Worm (Caenorhabditis elegans) whole organism, midembryonic: ENCODE data around the gene thoc-2.
A peak's percentile ranks its signal among the peaks of the same experiment; 100 is the strongest.

Experiments used
- T22C8.4 ChIP-seq: fragments of 200-800 bp; sonication (Bioruptor generic); IDR thresholded peaks from 2 replicates; pipeline ENCODE4 v1.3.6; 2022; ENCODE audit warnings: missing genetic modification characterization, missing compliant biosample characterization
- cog-1 ChIP-seq: sonication (generic microtip); optimal IDR thresholded peaks from 2 replicates; lab custom pipeline; 2016; ENCODE audit warnings: missing genetic modification characterization, missing compliant biosample characterization
- flt-1 ChIP-seq: fragments of 200-800 bp; sonication (Bioruptor generic); IDR thresholded peaks from 2 replicates; pipeline ENCODE4 v1.3.6; 2022; ENCODE audit warnings: missing genetic modification characterization, missing compliant biosample characterization
- klf-2 ChIP-seq: fragments of 200-800 bp; sonication (Bioruptor generic); conservative IDR thresholded peaks from 2 replicates; pipeline ENCODE4 v1.3.6; 2022; ENCODE audit warnings: missing genetic modification reagents, missing genetic modification characterization, missing compliant biosample characterization
- med-1 ChIP-seq: sonication (generic microtip); optimal IDR thresholded peaks from 2 replicates; lab custom pipeline; 2017; ENCODE audit warnings: missing genetic modification characterization, mild to moderate bottlenecking, missing compliant biosample characterization, antibody characterized with exemption, missing genetic modification reagents; ENCODE audit not compliant: insufficient read depth
- ref-1 ChIP-seq: fragments of 200-800 bp; sonication (Bioruptor generic); conservative IDR thresholded peaks from 2 replicates; pipeline ENCODE4 v1.3.6; 2022; ENCODE audit warnings: missing genetic modification reagents, missing genetic modification characterization, missing compliant biosample characterization
- tab-1 ChIP-seq: fragments of 200-800 bp; sonication (Bioruptor generic); IDR thresholded peaks from 2 replicates; pipeline ENCODE4 v1.3.6; 2022; ENCODE audit warnings: missing genetic modification characterization, missing compliant biosample characterization
- ztf-23 ChIP-seq: fragments of 200-800 bp; sonication (Bioruptor generic); IDR thresholded peaks from 2 replicates; pipeline ENCODE4 v1.3.6; 2022; ENCODE audit warnings: missing genetic modification reagents, missing genetic modification characterization, missing compliant biosample characterization
- ztf-29 ChIP-seq: fragments of 200-800 bp; sonication (Bioruptor generic); IDR thresholded peaks from 2 replicates; pipeline ENCODE4 v1.3.6; 2022; ENCODE audit warnings: missing genetic modification reagents, missing genetic modification characterization, missing compliant biosample characterization

The thoc-2 gene

ce11 chrIII:6360114-6360513 is 7.7 kb upstream of the thoc-2 start:
- TF ChIP-seq klf-2 (GFP tag; lab: Robert Waterston, UW) (no peak), ref-1 (no peak), tab-1 (no peak), ztf-23 (no peak), ztf-29 (GFP tag; lab: Robert Waterston, UW) (no peak), cog-1 (no peak), flt-1 (GFP tag; lab: Robert Waterston, UW) (no peak), T22C8.4 (GFP tag; lab: Robert Waterston, UW) (no peak), med-1 (GFP tag; lab: Kevin White, UChicago) (no peak)

DNA sequence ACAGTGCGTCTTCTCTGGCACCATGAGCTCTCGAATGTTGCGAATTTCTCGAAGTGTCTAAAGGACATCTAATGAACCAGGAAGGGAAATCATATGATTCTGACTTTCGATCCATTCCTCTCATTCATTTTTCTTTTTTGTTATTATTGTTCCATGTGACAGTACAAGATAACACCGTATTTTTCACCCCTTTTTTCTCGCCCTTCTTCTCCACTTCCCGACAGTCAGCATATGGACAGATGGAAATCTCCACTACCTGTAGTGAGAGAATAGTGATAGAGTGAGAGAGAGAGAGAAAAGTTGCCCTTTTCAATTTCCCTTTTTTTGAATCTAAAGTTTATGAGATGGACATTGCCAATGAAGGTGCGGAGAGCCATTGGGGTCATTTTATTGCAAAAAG is 7.0 kb upstream of the thoc-2 start:
- no peak for TF ChIP-seq T22C8.4 (GFP tag; lab: Robert Waterston, UW)
- no peak for TF ChIP-seq ztf-29 (GFP tag; lab: Robert Waterston, UW)
- TF ChIP-seq tab-1: no peak
- TF ChIP-seq cog-1: no peak

DNA sequence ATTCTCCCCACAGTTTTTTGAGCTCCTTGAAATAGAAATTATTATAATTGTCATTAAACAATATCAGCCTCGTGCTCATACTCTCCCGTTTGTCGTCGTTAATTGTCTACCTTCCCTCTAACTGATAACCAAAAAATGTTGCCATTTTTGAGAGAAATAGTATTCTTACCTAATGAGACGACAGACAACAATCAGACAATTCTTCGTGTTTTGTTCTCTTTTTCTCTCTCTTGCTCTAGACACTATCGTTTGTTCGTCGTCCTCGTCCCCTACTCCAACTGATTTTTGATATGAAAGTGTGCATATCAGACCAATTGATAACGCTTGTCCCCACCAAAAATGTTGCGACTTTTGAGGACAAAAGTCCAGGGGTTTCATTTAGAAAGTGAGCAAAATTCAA is 6.3 kb upstream of the thoc-2 start:
- TF ChIP-seq tab-1: no peak
- no peak for TF ChIP-seq klf-2 (GFP tag; lab: Robert Waterston, UW)
- no peak for TF ChIP-seq ztf-29 (GFP tag; lab: Robert Waterston, UW)
- TF ChIP-seq T22C8.4 (GFP tag; lab: Robert Waterston, UW): no peak
- TF ChIP-seq cog-1: no peak
- no peak for TF ChIP-seq ref-1
- no peak for TF ChIP-seq med-1 (GFP tag; lab: Kevin White, UChicago)
- no peak for TF ChIP-seq ztf-23
- no peak for TF ChIP-seq flt-1 (GFP tag; lab: Robert Waterston, UW)

ce11 chrIII:6362323-6362922 is 5.4 kb upstream of the thoc-2 start:
- TF ChIP-seq ref-1 (no peak), klf-2 (GFP tag; lab: Robert Waterston, UW) (no peak), ztf-23 (no peak), flt-1 (GFP tag; lab: Robert Waterston, UW) (no peak), med-1 (GFP tag; lab: Kevin White, UChicago) (no peak), T22C8.4 (GFP tag; lab: Robert Waterston, UW) (no peak), ztf-29 (GFP tag; lab: Robert Waterston, UW) (no peak), tab-1 (no peak), cog-1 (no peak)

DNA sequence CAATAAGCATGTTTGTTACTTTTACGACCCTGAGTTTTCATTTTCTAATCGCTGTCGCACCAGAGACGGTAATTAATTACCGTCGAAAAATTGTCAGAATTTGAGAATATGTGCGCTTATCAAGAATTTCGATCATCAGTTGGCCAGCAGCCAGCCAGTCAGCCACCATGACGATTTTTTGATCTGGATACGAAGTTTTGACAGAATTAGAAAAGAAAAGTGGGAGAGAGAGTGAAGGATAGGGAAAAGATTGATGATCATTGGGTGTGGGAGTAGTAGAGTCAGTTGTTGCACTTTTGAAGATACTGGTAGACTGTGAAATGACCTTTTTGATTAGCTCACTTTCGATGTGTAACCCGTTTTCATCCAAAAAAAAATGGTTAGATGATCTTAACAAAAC is 3.4 kb upstream of the thoc-2 start:
- TF ChIP-seq klf-2 (GFP tag; lab: Robert Waterston, UW) (no peak), ref-1 (no peak), med-1 (GFP tag; lab: Kevin White, UChicago) (no peak), ztf-23 (no peak), flt-1 (GFP tag; lab: Robert Waterston, UW) (no peak), ztf-29 (GFP tag; lab: Robert Waterston, UW) (no peak), T22C8.4 (GFP tag; lab: Robert Waterston, UW) (no peak), cog-1 (no peak), tab-1 (no peak)

DNA sequence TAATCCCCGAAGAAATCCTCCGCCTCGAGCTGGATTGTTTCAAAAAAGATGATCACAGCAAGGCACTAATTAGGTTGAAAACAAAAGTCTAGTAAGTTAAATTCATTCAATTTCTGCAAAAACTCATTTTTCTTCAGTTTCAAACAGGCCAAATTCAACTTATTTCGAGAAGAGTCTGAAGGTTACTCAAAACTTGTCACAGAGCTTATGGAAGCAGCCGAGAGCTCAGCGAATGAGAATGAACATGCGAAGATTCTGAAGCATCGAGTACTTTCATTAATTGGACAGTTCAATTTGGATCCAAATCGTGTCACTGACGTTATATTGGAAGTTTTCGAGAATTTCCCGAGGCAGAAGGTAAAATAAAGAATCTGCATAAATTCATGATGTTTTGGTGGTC is 682 bp downstream of the thoc-2 start:
- TF ChIP-seq klf-2 (GFP tag; lab: Robert Waterston, UW) (no peak), med-1 (GFP tag; lab: Kevin White, UChicago) (no peak), cog-1 (no peak), ztf-23 (no peak), flt-1 (GFP tag; lab: Robert Waterston, UW) (no peak), T22C8.4 (GFP tag; lab: Robert Waterston, UW) (no peak), tab-1 (no peak), ztf-29 (GFP tag; lab: Robert Waterston, UW) (no peak), ref-1 (no peak)

DNA sequence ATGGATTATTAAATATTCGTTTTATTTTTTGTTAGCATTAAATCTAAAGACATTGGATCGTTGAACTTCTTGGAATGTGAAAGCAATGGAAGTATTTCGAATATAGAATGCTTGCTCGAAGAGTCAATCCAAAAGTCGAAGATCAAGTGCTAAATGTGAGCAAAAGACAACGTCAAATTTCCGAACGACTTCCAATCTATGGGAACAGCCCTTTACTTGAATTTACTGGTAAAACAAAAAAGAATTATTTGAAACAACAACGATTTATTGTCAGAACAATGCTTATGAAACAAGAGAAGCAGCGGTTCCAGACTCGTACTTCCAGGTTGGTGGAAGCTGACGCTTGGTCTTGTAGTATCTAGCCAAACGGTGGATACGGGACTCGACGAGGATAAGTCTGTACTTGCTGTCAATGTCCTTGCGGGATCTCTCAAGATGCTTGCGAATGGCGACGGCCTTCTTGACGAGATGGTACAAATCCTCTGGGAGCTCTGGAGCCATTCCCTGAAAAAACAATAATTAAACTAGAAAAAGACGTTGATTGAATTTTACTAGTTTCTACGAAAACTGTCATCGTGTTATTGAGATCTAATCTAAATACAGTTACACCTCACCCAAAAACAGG is 6.1 kb downstream of the thoc-2 start:
- TF ChIP-seq T22C8.4 (GFP tag; lab: Robert Waterston, UW) (no peak), tab-1 (no peak), flt-1 (GFP tag; lab: Robert Waterston, UW) (no peak), med-1 (GFP tag; lab: Kevin White, UChicago) (no peak), ztf-29 (GFP tag; lab: Robert Waterston, UW) (no peak), ztf-23 (no peak), klf-2 (GFP tag; lab: Robert Waterston, UW) (no peak), ref-1 (no peak), cog-1 (no peak)

DNA sequence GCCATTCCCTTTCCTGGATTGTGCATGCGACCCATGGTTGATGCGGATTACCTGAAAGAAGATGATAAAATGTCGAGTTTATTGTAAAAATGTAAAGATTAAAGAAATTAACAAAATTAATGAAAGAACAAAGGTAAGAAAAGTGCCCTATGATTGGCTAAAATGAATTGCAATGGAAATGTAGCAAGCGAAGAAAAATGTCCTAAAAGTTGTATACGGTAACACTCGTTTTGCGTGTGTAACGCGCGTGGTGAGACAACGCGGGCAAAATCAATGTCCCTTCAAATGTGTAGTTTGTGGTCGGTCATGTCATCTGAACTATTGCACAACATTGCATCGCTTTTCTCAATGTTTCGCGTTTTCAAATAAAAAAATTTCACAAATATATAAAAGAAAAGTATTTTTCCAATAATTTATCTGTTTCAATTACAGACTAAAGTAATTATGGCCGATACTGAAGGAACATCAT is 7.1 kb downstream of the thoc-2 start, which contains the start of the genes rps-13 and nfx-1:
Gene rps-13, minus strand, starts transcription at position 51 of the 469 bp plus-strand sequence.
Gene nfx-1, plus strand, starts transcription at position 433 of the 469 bp plus-strand sequence.
- TF ChIP-seq cog-1 (peak; percentile 65), ztf-29 (GFP tag; lab: Robert Waterston, UW) (no peak), ref-1 (no peak), flt-1 (GFP tag; lab: Robert Waterston, UW) (peak; percentile 72)

DNA sequence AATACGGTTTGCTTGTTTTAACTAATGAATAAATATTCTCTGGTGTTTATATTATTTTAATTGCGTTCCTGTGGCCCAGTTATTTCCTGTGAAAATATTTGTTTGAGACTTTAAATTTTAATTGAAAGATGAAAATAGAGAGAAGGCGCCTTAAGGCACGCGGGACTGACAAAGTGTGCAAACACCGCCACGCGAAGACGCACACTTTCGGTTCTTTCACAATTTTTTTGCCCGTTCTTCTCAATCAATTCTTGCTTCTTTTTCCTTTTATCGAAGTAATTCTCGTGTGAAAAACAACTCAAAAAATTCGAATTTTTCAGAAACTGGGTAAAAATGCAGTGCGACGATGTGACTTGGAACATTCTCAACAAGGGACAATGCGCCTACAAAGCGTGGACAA is 11.3 kb downstream of the thoc-2 start, which contains the start of gene C16A3.6:
Gene C16A3.6, plus strand, starts transcription at position 84 of the 400 bp plus-strand sequence.
- no peak for TF ChIP-seq ztf-29 (GFP tag; lab: Robert Waterston, UW)
- no peak for TF ChIP-seq ref-1
- TF ChIP-seq tab-1: no peak
- TF ChIP-seq flt-1 (GFP tag; lab: Robert Waterston, UW): peak; percentile 63; the same call in 1 of the 2 replicates

DNA sequence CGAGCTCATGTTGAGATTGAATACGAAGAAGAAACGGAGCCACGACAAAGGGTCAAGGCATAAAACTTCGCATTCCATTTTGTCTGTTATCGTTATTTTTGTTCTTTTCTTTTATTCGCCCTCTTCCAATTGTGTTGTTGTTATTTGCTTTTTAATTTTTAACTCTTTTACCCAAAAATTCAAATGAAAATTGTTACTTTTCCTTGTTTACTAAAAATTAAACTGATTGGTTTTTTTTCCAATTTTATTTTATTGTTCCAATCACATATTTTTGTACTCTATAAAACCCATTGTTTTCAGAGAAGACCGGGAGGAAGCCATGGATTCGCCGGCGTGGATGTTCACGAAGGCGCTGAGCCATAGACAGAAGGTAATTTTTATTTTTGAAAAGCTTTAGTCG is 12.6 kb downstream of the thoc-2 start, which contains the start of gene C16A3.5:
Gene C16A3.5, plus strand, starts transcription at position 301 of the 400 bp plus-strand sequence.
- no peak for TF ChIP-seq tab-1
- no peak for TF ChIP-seq flt-1 (GFP tag; lab: Robert Waterston, UW)
- no peak for TF ChIP-seq ztf-23
- no peak for TF ChIP-seq ztf-29 (GFP tag; lab: Robert Waterston, UW)
